Worm (Caenorhabditis elegans) whole organism, midembryonic: Measurements from ENCODE around the gene C03G6.17.

ENCODE experiments used
- T22C8.4 ChIP-seq: fragments of 200-800 bp; sonication (Bioruptor generic); IDR thresholded peaks from 2 replicates; pipeline ENCODE4 v1.3.6; 2022; ENCODE audit warnings: missing genetic modification characterization, missing compliant biosample characterization
- cog-1 ChIP-seq: sonication (generic microtip); optimal IDR thresholded peaks from 2 replicates; lab custom pipeline; 2016; ENCODE audit warnings: missing genetic modification characterization, missing compliant biosample characterization
- flt-1 ChIP-seq: fragments of 200-800 bp; sonication (Bioruptor generic); IDR thresholded peaks from 2 replicates; pipeline ENCODE4 v1.3.6; 2022; ENCODE audit warnings: missing genetic modification characterization, missing compliant biosample characterization
- klf-2 ChIP-seq: fragments of 200-800 bp; sonication (Bioruptor generic); conservative IDR thresholded peaks from 2 replicates; pipeline ENCODE4 v1.3.6; 2022; ENCODE audit warnings: missing genetic modification reagents, missing genetic modification characterization, missing compliant biosample characterization
- med-1 ChIP-seq: sonication (generic microtip); optimal IDR thresholded peaks from 2 replicates; lab custom pipeline; 2017; ENCODE audit warnings: missing genetic modification characterization, mild to moderate bottlenecking, missing compliant biosample characterization, antibody characterized with exemption, missing genetic modification reagents; ENCODE audit not compliant: insufficient read depth
- ref-1 ChIP-seq: fragments of 200-800 bp; sonication (Bioruptor generic); conservative IDR thresholded peaks from 2 replicates; pipeline ENCODE4 v1.3.6; 2022; ENCODE audit warnings: missing genetic modification reagents, missing genetic modification characterization, missing compliant biosample characterization
- tab-1 ChIP-seq: fragments of 200-800 bp; sonication (Bioruptor generic); IDR thresholded peaks from 2 replicates; pipeline ENCODE4 v1.3.6; 2022; ENCODE audit warnings: missing genetic modification characterization, missing compliant biosample characterization
- ztf-23 ChIP-seq: fragments of 200-800 bp; sonication (Bioruptor generic); IDR thresholded peaks from 2 replicates; pipeline ENCODE4 v1.3.6; 2022; ENCODE audit warnings: missing genetic modification reagents, missing genetic modification characterization, missing compliant biosample characterization
- ztf-29 ChIP-seq: fragments of 200-800 bp; sonication (Bioruptor generic); IDR thresholded peaks from 2 replicates; pipeline ENCODE4 v1.3.6; 2022; ENCODE audit warnings: missing genetic modification reagents, missing genetic modification characterization, missing compliant biosample characterization

ce11 chrV:7357132-7357531, 23.8 kb downstream of the C03G6.17 start, which contains the start of gene C03G6.6:
- TF ChIP-seq tab-1 (GFP tag; lab: Robert Waterston, UW), result no peak
- no peak for TF ChIP-seq ref-1
- TF ChIP-seq flt-1 (GFP tag; lab: Robert Waterston, UW), result no peak
- TF ChIP-seq cog-1 (tag; lab: Kevin White, UChicago), result no peak
- TF ChIP-seq med-1 (GFP tag; lab: Kevin White, UChicago), result no peak
- TF ChIP-seq ztf-29 (GFP tag; lab: Robert Waterston, UW), result no peak
- TF ChIP-seq ztf-23 (GFP tag; lab: Robert Waterston, UW), result no peak
- TF ChIP-seq klf-2 (GFP tag; lab: Robert Waterston, UW), result no peak
- no peak for TF ChIP-seq T22C8.4 (GFP tag; lab: Robert Waterston, UW)
